Fruit fly (Drosophila melanogaster): ENCODE data around the gene CG42449.
A peak's percentile ranks its signal among the peaks of the same experiment; 100 is the strongest.

The CG42449 gene

dm6 chrX:5718476-5719012 is 35.5 kb downstream of the CG42449 start:
- TF ChIP-seq Sox14 (GFP tag; optimal IDR thresholded peaks at IDR 0.05), result no peak
- peak; percentile 1 for TF ChIP-seq pdm3 (GFP tag; optimal IDR thresholded peaks at IDR 0.05)
- peak; percentile 28 for TF ChIP-seq Hr4 (GFP tag; optimal IDR thresholded peaks at IDR 0.05)
- peak; percentile 5 for TF ChIP-seq acj6 (GFP tag; optimal IDR thresholded peaks at IDR 0.05)
- TF ChIP-seq CG15336 (GFP tag; IDR thresholded peaks at IDR 0.05), result peak; percentile 67
- no peak for TF ChIP-seq CG1621 (tag; optimal IDR thresholded peaks at IDR 0.05)
- TF ChIP-seq achi (GFP tag; optimal IDR thresholded peaks at IDR 0.05), result peak; percentile 16
- peak; percentile 72 for TF ChIP-seq eg (GFP tag; IDR thresholded peaks at IDR 0.05)
- TF ChIP-seq Eip75B (GFP tag; optimal IDR thresholded peaks at IDR 0.05), result no peak
- TF ChIP-seq net (GFP tag; optimal IDR thresholded peaks at IDR 0.05), result no peak
- peak; percentile 76 for TF ChIP-seq Eip78C (GFP tag)
- peak; percentile 42; the same call in 1 of the 2 replicates for TF ChIP-seq CG11294 (GFP tag; IDR thresholded peaks at IDR 0.05)
- peak; percentile 28 for TF ChIP-seq CG34406 (GFP tag; optimal IDR thresholded peaks at IDR 0.05)
- TF ChIP-seq CG10669 (GFP tag; optimal IDR thresholded peaks at IDR 0.05), result no peak
- TF ChIP-seq CG11762 (GFP tag; optimal IDR thresholded peaks at IDR 0.05; ENCODE audit: insufficient read depth), result no peak
- TF ChIP-seq CG32006 (GFP tag; optimal IDR thresholded peaks at IDR 0.05), result peak; percentile 33
- TF ChIP-seq Ets21C (GFP tag; optimal IDR thresholded peaks at IDR 0.05), result no peak
- TF ChIP-seq CG8119 (GFP tag; IDR thresholded peaks at IDR 0.05), result peak; percentile 60; the same call in 1 of the 3 replicates
- peak in 1 of 2 experiments; percentile 14 for TF ChIP-seq salr (GFP tag; optimal IDR thresholded peaks at IDR 0.05)
- peak; percentile 22 for TF ChIP-seq esn (GFP tag; optimal IDR thresholded peaks at IDR 0.05)
- peak; percentile 15 for TF ChIP-seq topi (GFP tag; optimal IDR thresholded peaks at IDR 0.05)
- no peak for TF ChIP-seq CG6276 (GFP tag; optimal IDR thresholded peaks at IDR 0.05)
- peak; percentile 55; the same call in 2 of the 3 replicates for TF ChIP-seq CG6163 (GFP tag; IDR thresholded peaks at IDR 0.05)
- peak; percentile 9 for TF ChIP-seq Sox102F (GFP tag; optimal IDR thresholded peaks at IDR 0.05)
- TF ChIP-seq vri (GFP tag; optimal IDR thresholded peaks at IDR 0.05), result peak; percentile 39
- TF ChIP-seq CG3919 (GFP tag; optimal IDR thresholded peaks at IDR 0.05), result peak; percentile 18
- TF ChIP-seq OdsH (GFP tag; optimal IDR thresholded peaks at IDR 0.05), result peak; percentile 32
- TF ChIP-seq Met (GFP tag; optimal IDR thresholded peaks at IDR 0.05), result no peak

dm6 chrX:5723577-5723976 is 40.5 kb downstream of the CG42449 start:
- no peak for TF ChIP-seq CG31627 (GFP tag; optimal IDR thresholded peaks at IDR 0.05)
- TF ChIP-seq svp (GFP tag), result peak; percentile 97
- TF ChIP-seq CG4318 (GFP tag; optimal IDR thresholded peaks at IDR 0.05), result no peak
- peak; percentile 55 for TF ChIP-seq Eip78C (GFP tag)

- no peak for TF ChIP-seq Met (GFP tag; optimal IDR thresholded peaks at IDR 0.05)
- TF ChIP-seq Blimp-1 (GFP tag; optimal IDR thresholded peaks at IDR 0.05), result peak; percentile 31
- peak; percentile 77 for TF ChIP-seq CG1621 (tag; optimal IDR thresholded peaks at IDR 0.05)
- no peak for TF ChIP-seq CG16779 (tag; optimal IDR thresholded peaks at IDR 0.05)
- no peak for TF ChIP-seq dac (GFP tag; optimal IDR thresholded peaks at IDR 0.05)
- no peak for TF ChIP-seq CG6276 (GFP tag; optimal IDR thresholded peaks at IDR 0.05)
- TF ChIP-seq net (GFP tag; optimal IDR thresholded peaks at IDR 0.05), result no peak
- TF ChIP-seq ss (GFP tag; optimal IDR thresholded peaks at IDR 0.05), result peak in 1 of 2 experiments; percentile 57
- no peak for TF ChIP-seq Gug (GFP tag; IDR thresholded peaks at IDR 0.05)
- TF ChIP-seq CG10631 (GFP tag; optimal IDR thresholded peaks at IDR 0.05), result no peak
- TF ChIP-seq CG6808 (GFP tag; optimal IDR thresholded peaks at IDR 0.05), result peak; percentile 52
- TF ChIP-seq spab (GFP tag; optimal IDR thresholded peaks at IDR 0.05), result no peak
- no peak for TF ChIP-seq Hr39 (GFP tag; optimal IDR thresholded peaks at IDR 0.05)
Measured at dm6 chrX:5724151-5724699, 41.2 kb downstream of the CG42449 start.
